Fruit fly (Drosophila melanogaster) whole organism, pupa: ENCODE data around the gene TwdlC.

Source experiments
- CG17806 ChIP-seq: fragments of 200-800 bp; sonication (Bioruptor generic); optimal IDR thresholded peaks from 2 replicates; lab custom pipeline; 2018; ENCODE audit warnings: missing biosample characterization, mild to moderate bottlenecking, missing genetic modification characterization, moderate library complexity
- CG8301 ChIP-seq: fragments of 200-800 bp; sonication (Bioruptor generic); optimal IDR thresholded peaks from 2 replicates; lab custom pipeline; 2018; ENCODE audit warnings: missing biosample characterization, mild to moderate bottlenecking, missing genetic modification characterization
- D1 ChIP-seq: fragments of 200-800 bp; sonication (Bioruptor generic); optimal IDR thresholded peaks from 2 replicates; lab custom pipeline; 2018; ENCODE audit warnings: missing biosample characterization, mild to moderate bottlenecking, missing genetic modification characterization, moderate library complexity
- Pif1B ChIP-seq: fragments of 200-800 bp; sonication (Bioruptor generic); optimal IDR thresholded peaks from 3 replicates; lab custom pipeline; 2016; ENCODE audit warnings: missing biosample characterization, missing genetic modification characterization

DNA sequence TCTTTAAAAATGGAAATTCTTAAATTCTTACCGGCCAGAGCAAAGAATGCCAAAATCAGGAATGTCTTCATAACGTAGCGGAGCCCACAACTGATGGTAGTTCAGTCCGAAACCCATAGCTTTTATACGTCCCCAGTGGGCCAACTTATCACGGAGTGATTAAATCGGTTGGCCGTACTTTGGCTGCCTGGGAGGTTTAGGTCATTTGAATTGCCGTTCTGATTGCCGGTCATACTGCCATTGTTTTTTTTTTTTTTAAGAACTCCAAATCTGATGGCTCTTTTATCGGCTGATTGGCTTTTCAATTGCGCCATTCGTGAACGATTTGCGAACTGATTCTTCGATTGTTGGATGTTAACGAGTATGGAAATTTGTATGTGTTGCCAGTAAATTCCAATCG, 28.5 kb downstream of the TwdlC start, which contains the start of gene CG6277:
- TF ChIP-seq D1 (tag; lab: Kevin White, UChicago) (no peak), CG17806 (tag; lab: Kevin White, UChicago) (no peak), CG8301 (tag; lab: Kevin White, UChicago) (no peak), Pif1B (no peak)
